Worm (Caenorhabditis elegans): ENCODE data around the gene ugt-18.

- TF ChIP-seq dao-5 (tag; optimal IDR thresholded peaks at IDR 0.05): no peak
- no peak for TF ChIP-seq W03F9.2 (tag; optimal IDR thresholded peaks at IDR 0.05)
- TF ChIP-seq him-1 (tag; optimal IDR thresholded peaks at IDR 0.05): no peak
Measured at ce11 chrV:12800171-12800570, 19.9 kb upstream of the ugt-18 start, which contains the start of gene ugt-3.
